Fruit fly (Drosophila melanogaster) whole organism, embryonic: ENCODE data around the gene CG13084.

ENCODE experiments used
- B-H1 ChIP-seq: fragments of 200-800 bp; sonication (Bioruptor generic); IDR thresholded peaks from 3 replicates; pipeline ENCODE4 v1.3.6; 2022; ENCODE audit warnings: missing biosample characterization, missing genetic modification characterization
- B-H2 ChIP-seq: fragments of 200-800 bp; sonication (Bioruptor generic); optimal IDR thresholded peaks from 2 replicates; lab custom pipeline; 2018; ENCODE audit warnings: missing biosample characterization, mild to moderate bottlenecking, missing genetic modification characterization
- CG11695 ChIP-seq: fragments of 200-800 bp; sonication (Bioruptor generic); IDR thresholded peaks from 3 replicates; pipeline ENCODE4 v1.3.6; 2022; ENCODE audit warnings: missing biosample characterization, missing genetic modification characterization
- CG12391 ChIP-seq: fragments of 200-800 bp; sonication (Bioruptor generic); optimal IDR thresholded peaks from 3 replicates; lab custom pipeline; 2018; ENCODE audit warnings: missing biosample characterization, mild to moderate bottlenecking, missing genetic modification characterization, moderate library complexity
- CG14710 ChIP-seq: fragments of 200-800 bp; sonication (Bioruptor generic); optimal IDR thresholded peaks from 3 replicates; lab custom pipeline; 2019; ENCODE audit warnings: missing biosample characterization, mild to moderate bottlenecking, missing genetic modification characterization, moderate library complexity
- CG15073 ChIP-seq: fragments of 200-800 bp; sonication (Bioruptor generic); optimal IDR thresholded peaks from 2 replicates; lab custom pipeline; 2016; ENCODE audit warnings: missing biosample characterization, missing genetic modification characterization
- CG1603 ChIP-seq: fragments of 200-800 bp; sonication (Bioruptor generic); optimal IDR thresholded peaks from 2 replicates; lab custom pipeline; 2019; ENCODE audit warnings: missing biosample characterization, mild to moderate bottlenecking, missing genetic modification characterization, moderate library complexity
- CG17361 ChIP-seq: fragments of 200-800 bp; sonication (Bioruptor generic); IDR thresholded peaks from 3 replicates; pipeline ENCODE4 v1.3.6; 2022; ENCODE audit warnings: missing biosample characterization, missing genetic modification characterization
- CG2120 ChIP-seq: fragments of 200-800 bp; sonication (Bioruptor generic); optimal IDR thresholded peaks from 3 replicates; lab custom pipeline; 2016; ENCODE audit warnings: missing biosample characterization, missing genetic modification characterization
- CG31224 ChIP-seq: fragments of 200-800 bp; sonication (Bioruptor generic); IDR thresholded peaks from 2 replicates; pipeline ENCODE4 v1.3.6; 2022; ENCODE audit warnings: missing biosample characterization, missing genetic modification characterization
- CG32532 ChIP-seq: fragments of 200-800 bp; sonication (Bioruptor generic); IDR thresholded peaks from 2 replicates; pipeline ENCODE4 v1.3.6; 2022; ENCODE audit warnings: missing biosample characterization, missing genetic modification characterization
- CG6683 ChIP-seq: fragments of 200-800 bp; sonication (Bioruptor generic); optimal IDR thresholded peaks from 2 replicates; lab custom pipeline; 2017; ENCODE audit warnings: missing biosample characterization, mild to moderate bottlenecking, missing genetic modification characterization, missing genetic modification reagents
- CG7786 ChIP-seq: fragments of 200-800 bp; sonication (Bioruptor generic); optimal IDR thresholded peaks from 2 replicates; lab custom pipeline; 2016; ENCODE audit warnings: missing biosample characterization, missing genetic modification characterization
- CG7963 ChIP-seq: fragments of 200-800 bp; sonication (Bioruptor generic); IDR thresholded peaks from 3 replicates; pipeline ENCODE4 v1.3.6; 2022; ENCODE audit warnings: missing biosample characterization, missing genetic modification characterization; ENCODE audit not compliant: partially characterized antibody
- CG8089 ChIP-seq: fragments of 200-800 bp; sonication (Bioruptor generic); optimal IDR thresholded peaks from 3 replicates; lab custom pipeline; 2016; ENCODE audit warnings: missing biosample characterization, missing genetic modification characterization
- CG9215 ChIP-seq: fragments of 200-800 bp; sonication (Bioruptor generic); IDR thresholded peaks from 2 replicates; pipeline ENCODE4 v1.3.6; 2022; ENCODE audit warnings: missing biosample characterization, missing genetic modification characterization
- CG9609 ChIP-seq: fragments of 200-800 bp; sonication (Bioruptor generic); optimal IDR thresholded peaks from 3 replicates; lab custom pipeline; 2016; ENCODE audit warnings: missing biosample characterization, missing genetic modification characterization
- CHES-1-like ChIP-seq: fragments of 200-800 bp; sonication (Bioruptor generic); optimal IDR thresholded peaks from 2 replicates; lab custom pipeline; 2016; ENCODE audit warnings: missing biosample characterization, missing genetic modification characterization
- CTCF ChIP-seq: fragments of 200-800 bp; sonication (Bioruptor generic); optimal IDR thresholded peaks from 2 replicates; lab custom pipeline; 2017; ENCODE audit warnings: missing biosample characterization, mild to moderate bottlenecking, missing genetic modification characterization, moderate library complexity
- Chrac-16 ChIP-seq: fragments of 200-800 bp; sonication (Bioruptor generic); optimal IDR thresholded peaks from 3 replicates; lab custom pipeline; 2016; ENCODE audit warnings: missing biosample characterization, missing genetic modification characterization
- Dp ChIP-seq: fragments of 200-800 bp; sonication (Bioruptor generic); optimal IDR thresholded peaks from 2 replicates; lab custom pipeline; 2018; ENCODE audit warnings: missing biosample characterization, mild to moderate bottlenecking, missing genetic modification characterization, moderate library complexity
- Gsc ChIP-seq: fragments of 200-800 bp; sonication (Bioruptor generic); IDR thresholded peaks from 2 replicates; pipeline ENCODE4 v1.3.6; 2022; ENCODE audit warnings: missing biosample characterization, missing genetic modification characterization
- HHEX ChIP-seq: fragments of 200-800 bp; sonication (Bioruptor generic); optimal IDR thresholded peaks from 3 replicates; lab custom pipeline; 2017; ENCODE audit warnings: missing biosample characterization, mild to moderate bottlenecking, missing genetic modification characterization, missing genetic modification reagents
- HmgD ChIP-seq: fragments of 200-800 bp; sonication (Bioruptor generic); optimal IDR thresholded peaks from 3 replicates; lab custom pipeline; 2016; ENCODE audit warnings: missing biosample characterization, missing genetic modification characterization
- Hr78 ChIP-seq, 2 experiments: fragments of 200-800 bp in 1 of 2; fragments of >200 bp in 1 of 2; sonication (Bioruptor generic) in 1 of 2; optimal IDR thresholded peaks; 2 replicates each; lab custom pipeline; 2017 to 2019; ENCODE audit warnings: missing biosample characterization in 2 of 2, missing genetic modification characterization in 2 of 2, mild to moderate bottlenecking in 1 of 2, moderate library complexity in 1 of 2
- Hsf ChIP-seq: fragments of 200-800 bp; sonication (Bioruptor generic); optimal IDR thresholded peaks from 3 replicates; lab custom pipeline; 2016; ENCODE audit warnings: missing biosample characterization, missing genetic modification characterization
- MBD-R2 ChIP-seq: fragments of 200-800 bp; sonication (Bioruptor generic); IDR thresholded peaks from 2 replicates; pipeline ENCODE4 v1.3.6; 2022; ENCODE audit warnings: missing biosample characterization, missing genetic modification characterization
- NC2β ChIP-seq: fragments of 200-800 bp; sonication (Bioruptor generic); optimal IDR thresholded peaks from 2 replicates; lab custom pipeline; 2016; ENCODE audit warnings: missing biosample characterization, missing genetic modification characterization
- Opbp ChIP-seq: fragments of 200-800 bp; sonication (Bioruptor generic); IDR thresholded peaks from 3 replicates; pipeline ENCODE4 v1.3.6; 2022; ENCODE audit warnings: missing biosample characterization, missing genetic modification characterization; ENCODE audit not compliant: partially characterized antibody
- Ravus ChIP-seq: fragments of 200-800 bp; sonication (Bioruptor generic); IDR thresholded peaks from 2 replicates; pipeline ENCODE4 v1.3.6; 2022; ENCODE audit warnings: missing biosample characterization, missing genetic modification characterization
- Sox100B ChIP-seq: fragments of 200-800 bp; sonication (Bioruptor generic); optimal IDR thresholded peaks from 3 replicates; lab custom pipeline; 2018; ENCODE audit warnings: missing biosample characterization, mild to moderate bottlenecking, missing genetic modification characterization
- Sox102F ChIP-seq: fragments of 200-800 bp; sonication (Bioruptor generic); optimal IDR thresholded peaks from 2 replicates; lab custom pipeline; 2018; ENCODE audit warnings: missing biosample characterization, mild to moderate bottlenecking, missing genetic modification characterization, moderate library complexity
- Trl ChIP-seq, 3 experiments: fragments of >200 bp in 2 of 3; fragments of 200-800 bp in 1 of 3; sonication (Bioruptor generic) in 1 of 3; optimal IDR thresholded peaks; 2 replicates in 1 of 3; 3 replicates in 2 of 3; lab custom pipeline; 2016 to 2017; ENCODE audit warnings: missing biosample characterization in 1 of 3, missing genetic modification characterization in 1 of 3
- Xrp1 ChIP-seq: fragments of 200-800 bp; sonication (Bioruptor generic); IDR thresholded peaks from 2 replicates; pipeline ENCODE4 v1.3.6; 2022; ENCODE audit warnings: missing biosample characterization, missing genetic modification characterization
- al ChIP-seq: fragments of 200-800 bp; sonication (Bioruptor generic); IDR thresholded peaks from 2 replicates; pipeline ENCODE4 v1.3.6; 2022; ENCODE audit warnings: missing biosample characterization, missing genetic modification characterization
- ara ChIP-seq: fragments of 200-800 bp; sonication (Bioruptor generic); IDR thresholded peaks from 2 replicates; pipeline ENCODE4 v1.3.6; 2022; ENCODE audit warnings: missing biosample characterization, missing genetic modification characterization
- cad ChIP-seq: fragments of >200 bp; optimal IDR thresholded peaks from 2 replicates; lab custom pipeline; 2017; ENCODE audit warnings: missing biosample characterization, missing genetic modification characterization
- cas ChIP-seq: fragments of 200-800 bp; sonication (Bioruptor generic); IDR thresholded peaks from 2 replicates; pipeline ENCODE4 v1.3.6; 2022; ENCODE audit warnings: missing biosample characterization, missing genetic modification characterization
- cato ChIP-seq: fragments of 200-800 bp; sonication (Bioruptor generic); optimal IDR thresholded peaks from 2 replicates; lab custom pipeline; 2016; ENCODE audit warnings: missing biosample characterization, missing genetic modification characterization, borderline replicate concordance
- crp ChIP-seq, 2 experiments: fragments of 200-800 bp; sonication (Bioruptor generic); optimal IDR thresholded peaks; 2 replicates in 1 of 2; 3 replicates in 1 of 2; lab custom pipeline; 2017; ENCODE audit warnings: missing biosample characterization in 2 of 2, missing genetic modification characterization in 2 of 2, mild to moderate bottlenecking in 1 of 2, moderate library complexity in 1 of 2
- cwo ChIP-seq: fragments of 200-800 bp; sonication (Bioruptor generic); optimal IDR thresholded peaks from 3 replicates; lab custom pipeline; 2017; ENCODE audit warnings: missing biosample characterization, missing genetic modification characterization, mild to moderate bottlenecking, moderate library complexity, missing genetic modification reagents
- danr ChIP-seq: fragments of 200-800 bp; sonication (Bioruptor generic); IDR thresholded peaks from 2 replicates; pipeline ENCODE4 v1.3.6; 2022; ENCODE audit warnings: missing biosample characterization, missing genetic modification characterization
- dati ChIP-seq: fragments of 200-800 bp; sonication (Bioruptor generic); IDR thresholded peaks from 2 replicates; pipeline ENCODE4 v1.3.6; 2022; ENCODE audit warnings: missing biosample characterization, missing genetic modification characterization
- dysf ChIP-seq: fragments of 200-800 bp; sonication (Bioruptor generic); IDR thresholded peaks from 3 replicates; pipeline ENCODE4 v1.3.6; 2022; ENCODE audit warnings: missing biosample characterization, missing genetic modification characterization
- fu2 ChIP-seq: fragments of 200-800 bp; sonication (Bioruptor generic); optimal IDR thresholded peaks from 2 replicates; lab custom pipeline; 2016; ENCODE audit warnings: missing biosample characterization, missing genetic modification characterization
- her ChIP-seq: fragments of 200-800 bp; sonication (Bioruptor generic); optimal IDR thresholded peaks from 2 replicates; lab custom pipeline; 2016; ENCODE audit warnings: missing biosample characterization, missing genetic modification characterization
- luna ChIP-seq: fragments of 200-800 bp; sonication (Bioruptor generic); optimal IDR thresholded peaks from 2 replicates; lab custom pipeline; 2016; ENCODE audit warnings: missing biosample characterization, missing genetic modification characterization
- psq ChIP-seq: fragments of 200-800 bp; sonication (Bioruptor generic); optimal IDR thresholded peaks from 2 replicates; lab custom pipeline; 2017; ENCODE audit warnings: missing biosample characterization, missing genetic modification characterization
- pum ChIP-seq: fragments of 200-800 bp; sonication (Bioruptor generic); optimal IDR thresholded peaks from 2 replicates; lab custom pipeline; 2016; ENCODE audit warnings: missing biosample characterization, missing genetic modification characterization
- pzg ChIP-seq: fragments of 200-800 bp; sonication (Bioruptor generic); optimal IDR thresholded peaks from 3 replicates; lab custom pipeline; 2018; ENCODE audit warnings: missing biosample characterization, mild to moderate bottlenecking, missing genetic modification characterization, moderate library complexity
- sd ChIP-seq: fragments of 200-800 bp; sonication (Bioruptor generic); optimal IDR thresholded peaks from 3 replicates; lab custom pipeline; 2018; ENCODE audit warnings: missing biosample characterization, mild to moderate bottlenecking, missing genetic modification characterization, moderate library complexity
- tup ChIP-seq: fragments of 200-800 bp; sonication (Bioruptor generic); optimal IDR thresholded peaks from 2 replicates; lab custom pipeline; 2016; ENCODE audit warnings: missing biosample characterization, mild to moderate bottlenecking, missing genetic modification characterization, moderate library complexity

The CG13084 gene

dm6 chr2L:19497983-19498382, 13.3 kb downstream of the CG13084 start, which contains the start of gene Top3alpha (continued):
- TF ChIP-seq her (no peak), pum (GFP tag; lab: Kevin White, UChicago) (no peak), al (GFP tag; lab: Robert Waterston, UW) (no peak), CG7786 (GFP tag; lab: Kevin White, UChicago) (no peak), Xrp1 (GFP tag; lab: Robert Waterston, UW) (no peak), CG1603 (tag; lab: Kevin White, UChicago) (no peak), Opbp (peak; percentile 75), Trl (optimal IDR thresholded peaks at IDR 0.05; lab: Kevin White, UChicago) (no peak), Trl (GFP tag; optimal IDR thresholded peaks at IDR 0.05; lab: Kevin White, UChicago) (no peak), luna (no peak), dati (GFP tag; lab: Robert Waterston, UW) (no peak), CG15073 (no peak), ara (GFP tag; lab: Robert Waterston, UW) (no peak), sd (tag; lab: Kevin White, UChicago) (no peak), danr (GFP tag; lab: Robert Waterston, UW) (no peak), fu2 (GFP tag; lab: Kevin White, UChicago) (no peak), CG7963 (GFP tag; lab: Robert Waterston, UW) (peak; percentile 70), Sox102F (GFP tag; lab: Kevin White, UChicago) (no peak), Hsf (no peak), CG31224 (GFP tag; lab: Robert Waterston, UW) (no peak), CG14710 (tag; lab: Kevin White, UChicago) (peak; percentile 52), CTCF (GFP tag; lab: Kevin White, UChicago) (no peak), Gsc (GFP tag; lab: Robert Waterston, UW) (no peak), cad (GFP tag; lab: Kevin White, UChicago) (no peak), CHES-1-like (GFP tag; lab: Kevin White, UChicago) (no peak), pzg (GFP tag; lab: Kevin White, UChicago) (peak; percentile 83), crp (GFP tag; optimal IDR thresholded peaks at IDR 0.05; lab: Kevin White, UChicago) (peak; percentile 3 to 80), dysf (GFP tag; lab: Robert Waterston, UW) (no peak), HHEX (GFP tag; lab: Kevin White, UChicago) (no peak), CG2120 (no peak), CG6683 (no peak), cwo (no peak), CG8089 (GFP tag; lab: Kevin White, UChicago) (no peak), B-H1 (GFP tag; lab: Robert Waterston, UW) (no peak), cas (GFP tag; lab: Robert Waterston, UW) (no peak), MBD-R2 (GFP tag; lab: Robert Waterston, UW) (peak; percentile 71; the same call in 1 of the 2 replicates), Sox100B (no peak), CG9609 (GFP tag; lab: Kevin White, UChicago) (no peak), Chrac-16 (GFP tag; lab: Kevin White, UChicago) (no peak), CG17361 (GFP tag; lab: Robert Waterston, UW) (no peak), tup (GFP tag; lab: Kevin White, UChicago) (no peak), NC2β (GFP tag; lab: Kevin White, UChicago) (no peak), Dp (GFP tag; lab: Kevin White, UChicago) (peak; percentile 99), cato (GFP tag; lab: Kevin White, UChicago) (no peak), psq (no peak), Ravus (GFP tag; lab: Robert Waterston, UW) (no peak), Hr78 (GFP tag; optimal IDR thresholded peaks at IDR 0.05; lab: Kevin White, UChicago) (no peak), HmgD (GFP tag; lab: Kevin White, UChicago) (no peak), B-H2 (GFP tag; lab: Kevin White, UChicago) (no peak), CG32532 (GFP tag; lab: Robert Waterston, UW) (no peak), CG12391 (tag; lab: Kevin White, UChicago) (no peak), CG9215 (no peak), CG11695 (GFP tag; lab: Robert Waterston, UW) (no peak)
